Fruit fly (Drosophila melanogaster): ENCODE results near the gene Dpck.
A peak's percentile ranks its signal among the peaks of the same experiment; 100 is the strongest.

The Dpck gene

DNA sequence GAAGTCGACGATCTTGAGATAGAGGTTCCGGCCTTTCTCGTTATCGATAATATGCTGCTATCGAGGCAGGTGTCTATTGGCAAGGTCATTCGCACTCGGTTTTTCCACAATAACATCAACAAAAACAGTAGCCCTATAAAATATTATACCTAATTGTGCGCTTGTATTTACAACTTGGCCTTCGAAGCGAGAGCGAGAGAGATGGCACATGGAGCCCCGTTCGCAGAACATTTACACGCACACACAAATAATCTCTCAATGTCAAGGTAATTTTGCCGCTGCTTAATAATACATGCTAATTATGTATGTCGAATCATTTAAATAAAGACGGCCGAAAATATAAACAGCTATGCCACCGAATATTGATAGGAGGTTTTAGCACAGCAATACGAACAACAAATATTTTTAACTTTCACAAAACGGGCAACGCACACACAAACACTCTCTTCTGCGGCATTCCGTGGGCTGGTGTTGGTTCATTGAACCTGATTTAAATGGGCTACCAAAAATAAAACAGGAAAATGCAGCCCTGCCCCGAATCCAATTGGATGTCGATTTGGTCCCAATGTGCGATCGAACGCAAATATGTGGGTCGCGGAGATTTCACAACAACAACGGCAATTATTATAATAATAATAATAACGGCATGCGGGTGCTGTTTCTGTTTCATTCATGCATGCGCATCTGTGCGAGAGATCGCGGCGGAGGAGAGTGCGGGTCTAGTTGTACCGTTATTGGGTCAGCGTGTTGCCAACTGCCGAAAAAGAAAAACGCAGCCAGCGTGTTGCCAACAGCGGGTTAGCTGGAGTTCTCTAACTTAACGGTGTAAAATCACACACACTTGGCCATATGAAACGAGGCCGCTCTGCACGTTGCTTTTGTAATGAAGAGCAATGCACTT, 40.4 kb downstream of the Dpck start (continued):
- no peak for TF ChIP-seq CG34422 (GFP tag; IDR thresholded peaks at IDR 0.05)
- TF ChIP-seq sob (GFP tag; IDR thresholded peaks at IDR 0.05), result no peak
- TF ChIP-seq CG7556 (GFP tag; optimal IDR thresholded peaks at IDR 0.05), result no peak
- TF ChIP-seq CG6254 (GFP tag; optimal IDR thresholded peaks at IDR 0.05), result no peak
- TF ChIP-seq CG31365 (tag; optimal IDR thresholded peaks at IDR 0.05), result no peak
- no peak for TF ChIP-seq CG10267 (tag; optimal IDR thresholded peaks at IDR 0.05)
- TF ChIP-seq ranshi (GFP tag; IDR thresholded peaks at IDR 0.05), result no peak
- TF ChIP-seq CG11560 (tag; IDR thresholded peaks at IDR 0.05), result no peak
- no peak for TF ChIP-seq oc (tag; optimal IDR thresholded peaks at IDR 0.05)
- TF ChIP-seq az2 (GFP tag; optimal IDR thresholded peaks at IDR 0.05), result no peak
- no peak for TF ChIP-seq CG7357 (GFP tag; IDR thresholded peaks at IDR 0.05)
- TF ChIP-seq HLH54F (GFP tag; optimal IDR thresholded peaks at IDR 0.05), result no peak
- peak; percentile 6 for TF ChIP-seq CG18011 (GFP tag; optimal IDR thresholded peaks at IDR 0.05)
- TF ChIP-seq seq (GFP tag; IDR thresholded peaks at IDR 0.05), result peak; percentile 8; the same call in 1 of the 2 replicates
- TF ChIP-seq ewg (GFP tag; optimal IDR thresholded peaks at IDR 0.05), result no peak
- 0 out of 2 replicates have a peak, but pooled peaks have one; percentile 29 for TF ChIP-seq sens-2 (GFP tag; IDR thresholded peaks at IDR 0.05)
- no peak for TF ChIP-seq pfk (GFP tag; optimal IDR thresholded peaks at IDR 0.05)
- TF ChIP-seq Hr39 (optimal IDR thresholded peaks at IDR 0.05), result no peak
- no peak for TF ChIP-seq gro (GFP tag; optimal IDR thresholded peaks at IDR 0.05)
- no peak for TF ChIP-seq gfzf (GFP tag; optimal IDR thresholded peaks at IDR 0.05)
- peak; percentile 67; the same call in 2 of the 3 replicates for TF ChIP-seq sr (GFP tag; IDR thresholded peaks at IDR 0.05)
- no peak for TF ChIP-seq ATbp (GFP tag; optimal IDR thresholded peaks at IDR 0.05)
- TF ChIP-seq CG2202 (tag; optimal IDR thresholded peaks at IDR 0.05), result no peak
- no peak for TF ChIP-seq btn (GFP tag; optimal IDR thresholded peaks at IDR 0.05)
- TF ChIP-seq pnt (GFP tag; optimal IDR thresholded peaks at IDR 0.05), result no peak
- TF ChIP-seq NC2α (GFP tag; optimal IDR thresholded peaks at IDR 0.05), result no peak
- TF ChIP-seq CG34376 (GFP tag; optimal IDR thresholded peaks at IDR 0.05), result no peak
- no peak for TF ChIP-seq CG11723 (GFP tag; optimal IDR thresholded peaks at IDR 0.05)
- TF ChIP-seq dmrt99B (tag; optimal IDR thresholded peaks at IDR 0.05), result peak; percentile 2
- no peak for TF ChIP-seq E2f1 (GFP tag; IDR thresholded peaks at IDR 0.05)
- no peak for TF ChIP-seq tx (GFP tag; optimal IDR thresholded peaks at IDR 0.05)
- no peak for TF ChIP-seq D19B (GFP tag; optimal IDR thresholded peaks at IDR 0.05)
- TF ChIP-seq CG13624 (GFP tag; optimal IDR thresholded peaks at IDR 0.05), result no peak
- TF ChIP-seq lov (optimal IDR thresholded peaks at IDR 0.05), result no peak
- TF ChIP-seq lov (GFP tag; IDR thresholded peaks at IDR 0.05), result no peak
- no peak for TF ChIP-seq ro (GFP tag; IDR thresholded peaks at IDR 0.05)
- no peak for TF ChIP-seq CG15601 (tag; optimal IDR thresholded peaks at IDR 0.05)
- no peak for TF ChIP-seq corto (GFP tag; optimal IDR thresholded peaks at IDR 0.05)
- peak; percentile 28 for TF ChIP-seq sug (tag; optimal IDR thresholded peaks at IDR 0.05)
- no peak for TF ChIP-seq usp (GFP tag; optimal IDR thresholded peaks at IDR 0.05)
- TF ChIP-seq dan (GFP tag; IDR thresholded peaks at IDR 0.05), result no peak
- TF ChIP-seq CG6654 (GFP tag; optimal IDR thresholded peaks at IDR 0.05), result no peak
- no peak for TF ChIP-seq CG7372 (GFP tag; IDR thresholded peaks at IDR 0.05)
- TF ChIP-seq CG9215 (GFP tag; IDR thresholded peaks at IDR 0.05), result peak; percentile 37; the same call in 1 of the 2 replicates
- TF ChIP-seq esg (GFP tag; conservative IDR thresholded peaks at IDR 0.05), result no peak
- TF ChIP-seq sc (optimal IDR thresholded peaks at IDR 0.05), result no peak
- TF ChIP-seq sc (GFP tag; optimal IDR thresholded peaks at IDR 0.05), result no peak
- TF ChIP-seq Kr (GFP tag; optimal IDR thresholded peaks at IDR 0.05), result peak; percentile 50
- TF ChIP-seq PHDP (tag; optimal IDR thresholded peaks at IDR 0.05), result no peak
- TF ChIP-seq pros (GFP tag; optimal IDR thresholded peaks at IDR 0.05), result no peak
- TF ChIP-seq CG12769 (tag; optimal IDR thresholded peaks at IDR 0.05), result peak; percentile 60

Data from whole organism, embryonic.